Worm (Caenorhabditis elegans): Measurements from ENCODE around the gene mtrf-1L.
"Not testable (repeated sequence)": the region's sequence is repeated elsewhere in the genome, so short reads cannot be mapped to it uniquely, and the experiment has no call there.

The mtrf-1L gene

DNA sequence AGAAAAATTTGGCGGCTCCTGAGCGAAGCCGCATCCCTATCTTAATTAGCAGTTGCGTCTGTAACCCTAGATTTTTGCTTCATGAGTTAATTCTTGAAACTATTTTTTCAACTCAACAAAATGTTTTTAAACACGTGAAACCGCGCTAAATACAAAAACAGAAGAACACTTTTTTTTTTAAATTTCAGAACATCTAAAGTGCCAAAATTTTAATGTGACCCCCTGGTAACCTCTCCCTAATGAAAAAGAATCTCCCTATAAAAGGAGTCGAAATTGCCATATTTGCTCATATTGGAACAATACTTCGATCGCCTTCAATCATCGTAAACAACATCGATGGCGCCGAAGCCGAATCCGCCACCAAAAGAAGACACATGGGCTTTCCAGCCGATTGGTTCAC, 31.5 kb downstream of the mtrf-1L start, which contains the start of gene nsph-4.2:
Gene nsph-4.2 (plus strand): TSS at position 301 of the 400 bp plus-strand sequence.
- not testable (repeated sequence) for TF ChIP-seq ces-1, bed-3, flh-1 (GFP tag; optimal IDR thresholded peaks at IDR 0.05)

DNA sequence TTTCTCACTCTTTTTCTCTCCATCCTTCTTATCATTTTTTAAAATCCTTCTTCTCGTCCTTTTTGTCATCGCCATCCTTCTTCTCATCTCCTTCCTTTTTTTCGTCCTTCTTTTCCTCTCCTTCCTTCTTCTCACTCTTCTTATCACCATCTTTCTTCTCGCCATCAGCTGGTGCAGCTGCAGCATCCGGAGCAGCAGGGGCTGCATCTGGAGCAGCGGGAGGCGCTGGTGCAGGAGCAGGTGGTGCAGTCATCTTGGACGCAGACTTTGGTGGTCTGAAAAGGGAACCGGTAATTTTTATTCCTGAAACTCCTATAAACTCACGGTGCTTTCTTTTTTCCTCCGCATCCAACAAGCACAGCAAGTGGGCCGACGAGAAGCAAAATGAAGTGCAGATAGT, 34.8 kb downstream of the mtrf-1L start:
- no peak for TF ChIP-seq ceh-39 (tag; optimal IDR thresholded peaks at IDR 0.05)
- no peak for TF ChIP-seq nhr-2 (tag; optimal IDR thresholded peaks at IDR 0.05)
- TF ChIP-seq zip-8 (tag; optimal IDR thresholded peaks at IDR 0.05), result no peak
- TF ChIP-seq nhr-237 (tag; optimal IDR thresholded peaks at IDR 0.05), result no peak
- TF ChIP-seq elt-3 (tag; optimal IDR thresholded peaks at IDR 0.05), result no peak

- no peak for TF ChIP-seq tbx-8 (GFP tag; optimal IDR thresholded peaks at IDR 0.05)
- no peak for TF ChIP-seq ztf-11 (tag; optimal IDR thresholded peaks at IDR 0.05)
- no peak for TF ChIP-seq unc-120 (tag; optimal IDR thresholded peaks at IDR 0.05; ENCODE audit: poor library complexity, severe bottlenecking)
- no peak for TF ChIP-seq ceh-39 (tag; optimal IDR thresholded peaks at IDR 0.05)
- TF ChIP-seq ceh-43 (GFP tag; optimal IDR thresholded peaks at IDR 0.05), result no peak
- TF ChIP-seq snpc-4 (tag; optimal IDR thresholded peaks at IDR 0.05), result no peak
- no peak for TF ChIP-seq sem-2 (GFP tag; optimal IDR thresholded peaks at IDR 0.05)
- TF ChIP-seq nhr-2 (tag; optimal IDR thresholded peaks at IDR 0.05), result no peak
- TF ChIP-seq ces-1 (GFP tag; optimal IDR thresholded peaks at IDR 0.05), result no peak
- TF ChIP-seq elt-3 (tag; optimal IDR thresholded peaks at IDR 0.05), result no peak
- no peak for TF ChIP-seq nhr-237 (tag; optimal IDR thresholded peaks at IDR 0.05)
- no peak for TF ChIP-seq lin-32 (GFP tag; optimal IDR thresholded peaks at IDR 0.05)
- TF ChIP-seq ham-2 (GFP tag; optimal IDR thresholded peaks at IDR 0.05), result no peak
- no peak for TF ChIP-seq drap-1 (GFP tag; optimal IDR thresholded peaks at IDR 0.05)
- TF ChIP-seq lin-13 (tag; optimal IDR thresholded peaks at IDR 0.05), result no peak
- no peak for TF ChIP-seq nhr-76 (tag; optimal IDR thresholded peaks at IDR 0.05)
Measured at ce11 chrIV:5224238-5224637, 37.3 kb downstream of the mtrf-1L start, which contains the start of gene Y59E9AL.8. Gene Y59E9AL.8, minus strand, starts transcription at chrIV:5224338.

DNA sequence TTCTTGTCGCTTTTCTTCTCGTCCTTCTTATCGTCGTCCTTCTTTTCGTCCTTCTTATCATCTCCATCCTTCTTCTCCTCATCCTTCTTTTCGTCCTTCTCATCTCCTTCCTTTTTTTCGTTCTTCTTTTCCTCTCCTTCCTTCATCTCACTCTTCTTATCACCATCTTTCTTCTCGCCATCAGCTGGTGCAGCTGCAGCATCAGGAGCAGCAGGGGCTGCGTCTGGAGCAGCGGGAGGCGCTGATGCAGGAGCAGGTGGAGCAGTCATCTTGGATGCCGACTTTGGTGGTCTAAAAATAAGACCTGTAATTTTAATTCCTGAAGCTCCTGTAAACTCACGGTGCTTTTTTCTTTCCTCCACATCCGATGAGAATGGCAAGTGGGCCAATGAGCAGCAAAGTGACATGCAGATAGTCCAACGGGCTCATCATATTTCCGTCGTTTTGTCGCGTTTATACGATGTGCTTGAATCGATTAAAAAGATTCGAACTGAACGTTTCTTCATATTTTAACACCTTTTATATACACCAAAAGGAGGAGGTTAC, 38.4 kb downstream of the mtrf-1L start, which contains the start of gene cylc-1:
Gene cylc-1 (minus strand): TSS at position 496 of the 546 bp plus-strand sequence.
- TF ChIP-seq unc-62 (GFP tag; optimal IDR thresholded peaks at IDR 0.05); drap-1 (GFP tag; optimal IDR thresholded peaks at IDR 0.05); unc-120 (tag; optimal IDR thresholded peaks at IDR 0.05; ENCODE audit: poor library complexity, severe bottlenecking): not testable (repeated sequence)

DNA sequence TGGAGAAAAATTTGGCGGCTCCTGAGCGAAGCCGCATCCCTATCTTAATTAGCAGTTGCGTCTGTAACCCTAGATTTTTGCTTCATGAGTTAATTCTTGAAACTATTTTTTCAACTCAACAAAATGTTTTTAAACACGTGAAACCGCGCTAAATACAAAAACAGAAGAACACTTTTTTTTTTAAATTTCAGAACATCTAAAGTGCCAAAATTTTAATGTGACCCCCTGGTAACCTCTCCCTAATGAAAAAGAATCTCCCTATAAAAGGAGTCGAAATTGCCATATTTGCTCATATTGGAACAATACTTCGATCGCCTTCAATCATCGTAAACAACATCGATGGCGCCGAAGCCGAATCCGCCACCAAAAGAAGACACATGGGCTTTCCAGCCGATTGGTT, 39.6 kb downstream of the mtrf-1L start, which contains the start of gene nsph-4.1:
Gene nsph-4.1 (plus strand): TSS at position 301 of the 400 bp plus-strand sequence.
- not testable (repeated sequence) for TF ChIP-seq pha-4 (tag; optimal IDR thresholded peaks at IDR 0.05); M03D4.4 (tag; optimal IDR thresholded peaks at IDR 0.05); sem-2 (GFP tag; optimal IDR thresholded peaks at IDR 0.05)

DNA sequence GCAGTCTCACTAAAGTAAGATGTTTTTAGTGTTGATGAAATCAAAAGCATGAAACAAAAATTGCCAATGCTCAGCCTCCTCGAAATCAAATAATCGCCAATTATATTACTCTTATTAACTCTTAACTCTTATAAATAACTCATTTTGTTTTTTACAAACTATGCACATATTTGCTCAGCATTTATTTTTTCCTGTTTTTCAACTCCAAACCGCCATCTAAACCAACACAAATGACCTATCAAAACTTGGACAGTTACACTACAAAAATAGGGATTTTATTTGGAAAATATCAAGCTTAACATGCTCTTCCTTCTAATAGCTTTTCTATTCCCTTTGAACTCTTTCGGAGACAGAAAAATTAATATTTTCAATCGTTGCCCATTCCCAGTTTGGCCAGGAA, 41.7 kb downstream of the mtrf-1L start, which contains the start of gene thn-6:
Gene thn-6 (plus strand): TSS at position 301 of the 400 bp plus-strand sequence.
- TF ChIP-seq unc-62 (GFP tag; optimal IDR thresholded peaks at IDR 0.05), result no peak
- no peak for TF ChIP-seq flh-1 (GFP tag; optimal IDR thresholded peaks at IDR 0.05)
- TF ChIP-seq unc-120 (tag; optimal IDR thresholded peaks at IDR 0.05; ENCODE audit: poor library complexity, severe bottlenecking), result no peak
- TF ChIP-seq bed-3 (GFP tag; optimal IDR thresholded peaks at IDR 0.05), result no peak
- TF ChIP-seq hlh-1 (tag; optimal IDR thresholded peaks at IDR 0.05), result no peak
- TF ChIP-seq sem-2 (GFP tag; optimal IDR thresholded peaks at IDR 0.05), result no peak
- no peak for TF ChIP-seq ztf-11 (tag; optimal IDR thresholded peaks at IDR 0.05)
- TF ChIP-seq cnd-1 (tag; optimal IDR thresholded peaks at IDR 0.05), result no peak

DNA sequence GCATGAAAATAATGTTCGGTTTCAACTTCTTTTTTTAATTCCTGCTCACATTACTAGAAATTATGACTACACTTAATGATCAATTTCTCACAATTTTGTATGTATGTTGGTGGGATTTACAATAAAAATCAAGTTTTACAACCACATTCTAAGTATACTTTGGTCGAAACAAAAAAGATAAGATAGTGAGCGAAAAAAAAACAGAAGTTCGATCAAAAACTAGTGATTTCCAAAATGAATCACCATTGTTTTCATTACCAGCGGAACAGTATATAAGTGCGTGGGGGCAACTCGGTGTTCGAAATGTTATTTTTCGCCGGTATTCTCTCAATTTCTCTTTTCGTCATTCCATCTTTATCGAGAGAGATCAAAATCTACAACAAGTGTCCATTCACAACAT, 43.6 kb downstream of the mtrf-1L start, which contains the start of gene thn-5:
Gene thn-5 (plus strand): TSS at position 301 of the 400 bp plus-strand sequence.
- TF ChIP-seq nhr-28 (tag; optimal IDR thresholded peaks at IDR 0.05), result no peak
- no peak for TF ChIP-seq mab-5 (tag; optimal IDR thresholded peaks at IDR 0.05)
- no peak for TF ChIP-seq nhr-76 (tag; optimal IDR thresholded peaks at IDR 0.05)
- TF ChIP-seq nhr-12 (tag; optimal IDR thresholded peaks at IDR 0.05), result no peak
- no peak for TF ChIP-seq nhr-2 (tag; optimal IDR thresholded peaks at IDR 0.05)
- no peak for TF ChIP-seq blmp-1 (tag; optimal IDR thresholded peaks at IDR 0.05)
- no peak for TF ChIP-seq unc-120 (tag; optimal IDR thresholded peaks at IDR 0.05; ENCODE audit: poor library complexity, severe bottlenecking)
- TF ChIP-seq flh-1 (GFP tag; optimal IDR thresholded peaks at IDR 0.05), result no peak
- no peak for TF ChIP-seq ceh-43 (GFP tag; optimal IDR thresholded peaks at IDR 0.05)
- TF ChIP-seq zip-8 (tag; optimal IDR thresholded peaks at IDR 0.05), result no peak
- no peak for TF ChIP-seq hlh-1 (tag; optimal IDR thresholded peaks at IDR 0.05)
